Worm (Caenorhabditis elegans) whole organism, midembryonic: ENCODE measurements around the gene prp-39.

Experiments used
- med-1 ChIP-seq: sonication (generic microtip); optimal IDR thresholded peaks from 2 replicates; lab custom pipeline; 2017; ENCODE audit warnings: missing genetic modification characterization, mild to moderate bottlenecking, missing compliant biosample characterization, antibody characterized with exemption, missing genetic modification reagents; ENCODE audit not compliant: insufficient read depth
- ztf-29 ChIP-seq: fragments of 200-800 bp; sonication (Bioruptor generic); IDR thresholded peaks from 2 replicates; pipeline ENCODE4 v1.3.6; 2022; ENCODE audit warnings: missing genetic modification reagents, missing genetic modification characterization, missing compliant biosample characterization

DNA sequence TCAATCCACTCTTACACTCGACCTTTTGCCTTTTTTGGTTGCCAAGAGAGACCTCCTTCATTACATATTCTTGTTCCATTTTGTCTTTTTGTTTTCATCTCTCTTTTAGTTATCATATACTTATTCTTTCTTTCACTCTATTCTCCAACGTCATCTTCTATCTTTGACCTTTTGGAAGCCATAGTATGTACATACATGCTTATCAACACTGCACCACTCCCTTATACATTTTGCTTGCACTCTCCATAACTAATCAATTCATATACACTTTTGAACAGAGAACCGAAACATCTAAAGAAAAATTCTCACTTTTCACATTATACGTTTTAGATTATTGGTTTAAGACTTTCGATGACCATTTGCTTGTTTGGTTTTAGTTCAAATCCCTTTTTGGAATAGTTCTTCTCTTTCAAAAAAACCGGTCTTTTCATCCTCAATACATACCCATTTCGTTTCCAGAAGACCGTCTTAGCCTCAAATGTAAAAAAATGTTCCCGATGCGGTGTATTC, 28.4 kb downstream of the prp-39 start, which contains the start of gene hex-2:
- TF ChIP-seq med-1 (no peak), ztf-29 (GFP tag; lab: Robert Waterston, UW) (no peak)
